Fruit fly (Drosophila melanogaster) whole organism, embryonic: ENCODE data around the gene Pgm1.

Experiments used
- CG11696 ChIP-seq: fragments of 200-800 bp; sonication (Bioruptor generic); IDR thresholded peaks from 2 replicates; pipeline ENCODE4 v1.3.6; 2022; ENCODE audit warnings: missing biosample characterization, missing genetic modification characterization
- CG12391 ChIP-seq: fragments of 200-800 bp; sonication (Bioruptor generic); optimal IDR thresholded peaks from 3 replicates; lab custom pipeline; 2018; ENCODE audit warnings: missing biosample characterization, mild to moderate bottlenecking, missing genetic modification characterization, moderate library complexity
- CG12744 ChIP-seq: fragments of 200-800 bp; sonication (Bioruptor generic); optimal IDR thresholded peaks from 2 replicates; lab custom pipeline; 2016; ENCODE audit warnings: missing biosample characterization, missing genetic modification characterization
- CG12942 ChIP-seq: fragments of 200-800 bp; sonication (Bioruptor generic); optimal IDR thresholded peaks from 3 replicates; lab custom pipeline; 2016; ENCODE audit warnings: missing biosample characterization, missing genetic modification characterization
- CG14710 ChIP-seq: fragments of 200-800 bp; sonication (Bioruptor generic); optimal IDR thresholded peaks from 3 replicates; lab custom pipeline; 2019; ENCODE audit warnings: missing biosample characterization, mild to moderate bottlenecking, missing genetic modification characterization, moderate library complexity
- CG14965 ChIP-seq: fragments of 200-800 bp; sonication (Bioruptor generic); optimal IDR thresholded peaks from 2 replicates; lab custom pipeline; 2016; ENCODE audit warnings: missing biosample characterization, missing genetic modification characterization, borderline replicate concordance
- CG15073 ChIP-seq: fragments of 200-800 bp; sonication (Bioruptor generic); optimal IDR thresholded peaks from 2 replicates; lab custom pipeline; 2016; ENCODE audit warnings: missing biosample characterization, missing genetic modification characterization
- CG1602 ChIP-seq: fragments of 200-800 bp; sonication (Bioruptor generic); optimal IDR thresholded peaks from 3 replicates; lab custom pipeline; 2016; ENCODE audit warnings: missing biosample characterization, missing genetic modification characterization
- CG17361 ChIP-seq: fragments of 200-800 bp; sonication (Bioruptor generic); IDR thresholded peaks from 3 replicates; pipeline ENCODE4 v1.3.6; 2022; ENCODE audit warnings: missing biosample characterization, missing genetic modification characterization
- CG2199 ChIP-seq: fragments of 200-800 bp; sonication (Bioruptor generic); IDR thresholded peaks from 3 replicates; pipeline ENCODE4 v1.3.6; 2022; ENCODE audit warnings: missing biosample characterization, missing genetic modification characterization
- CG32767 ChIP-seq: fragments of 200-800 bp; sonication (Bioruptor generic); IDR thresholded peaks from 2 replicates; pipeline ENCODE4 v1.3.6; 2022; ENCODE audit warnings: missing biosample characterization, missing genetic modification characterization
- CG32772 ChIP-seq: fragments of 200-800 bp; sonication (Bioruptor generic); IDR thresholded peaks from 2 replicates; pipeline ENCODE4 v1.3.6; 2022; ENCODE audit warnings: missing biosample characterization, missing genetic modification characterization
- CG4360 ChIP-seq: fragments of 200-800 bp; sonication (Bioruptor generic); IDR thresholded peaks from 2 replicates; pipeline ENCODE4 v1.3.6; 2022; ENCODE audit warnings: missing biosample characterization, missing genetic modification characterization
- CG6254 ChIP-seq: fragments of 200-800 bp; sonication (Bioruptor generic); optimal IDR thresholded peaks from 3 replicates; lab custom pipeline; 2017; ENCODE audit warnings: mild to moderate bottlenecking, missing biosample characterization, missing genetic modification reagents, missing genetic modification characterization
- CG6272 ChIP-seq: fragments of 200-800 bp; sonication (Bioruptor generic); IDR thresholded peaks from 2 replicates; pipeline ENCODE4 v1.3.6; 2022; ENCODE audit warnings: missing biosample characterization, missing genetic modification characterization
- CG7271 ChIP-seq: fragments of 200-800 bp; sonication (Bioruptor generic); optimal IDR thresholded peaks from 2 replicates; lab custom pipeline; 2018; ENCODE audit warnings: missing biosample characterization, mild to moderate bottlenecking, missing genetic modification characterization, moderate library complexity
- Elba2 ChIP-seq: fragments of 200-800 bp; sonication (Bioruptor generic); optimal IDR thresholded peaks from 3 replicates; lab custom pipeline; 2016; ENCODE audit warnings: missing biosample characterization, missing genetic modification characterization
- Lim3 ChIP-seq: fragments of 200-800 bp; sonication (Bioruptor generic); IDR thresholded peaks from 2 replicates; pipeline ENCODE4 v1.3.6; 2022; ENCODE audit warnings: missing biosample characterization, missing genetic modification characterization
- Lpt ChIP-seq: fragments of >200 bp; optimal IDR thresholded peaks from 2 replicates; lab custom pipeline; 2018; ENCODE audit warnings: missing biosample characterization, missing genetic modification characterization
- Mad ChIP-seq: fragments of 200-800 bp; sonication (Bioruptor generic); optimal IDR thresholded peaks from 2 replicates; lab custom pipeline; 2016; ENCODE audit warnings: missing biosample characterization, missing genetic modification characterization
- NC2β ChIP-seq: fragments of 200-800 bp; sonication (Bioruptor generic); optimal IDR thresholded peaks from 2 replicates; lab custom pipeline; 2016; ENCODE audit warnings: missing biosample characterization, missing genetic modification characterization
- NfI ChIP-seq: fragments of 200-800 bp; sonication (Bioruptor generic); optimal IDR thresholded peaks from 3 replicates; lab custom pipeline; 2018; ENCODE audit warnings: missing biosample characterization, mild to moderate bottlenecking, missing genetic modification characterization, moderate library complexity
- PHDP ChIP-seq: fragments of 200-800 bp; sonication (Bioruptor generic); optimal IDR thresholded peaks from 3 replicates; lab custom pipeline; 2018; ENCODE audit warnings: missing biosample characterization, mild to moderate bottlenecking, missing genetic modification characterization, moderate library complexity
- Poxn ChIP-seq: fragments of 200-800 bp; sonication (Bioruptor generic); IDR thresholded peaks from 2 replicates; pipeline ENCODE4 v1.3.6; 2022; ENCODE audit warnings: missing biosample characterization, missing genetic modification characterization
- Sry-β ChIP-seq: fragments of 200-800 bp; sonication (Bioruptor generic); optimal IDR thresholded peaks from 2 replicates; lab custom pipeline; 2018; ENCODE audit warnings: missing biosample characterization, mild to moderate bottlenecking, missing genetic modification characterization, moderate library complexity
- Tbp ChIP-seq: fragments of >200 bp; optimal IDR thresholded peaks from 2 replicates; lab custom pipeline; 2018; ENCODE audit warnings: missing biosample characterization, missing genetic modification characterization
- Usf ChIP-seq: fragments of 200-800 bp; sonication (Bioruptor generic); optimal IDR thresholded peaks from 2 replicates; lab custom pipeline; 2017; ENCODE audit warnings: missing genotype, missing biosample characterization, missing genetic modification characterization
- bcd ChIP-seq: fragments of 200-800 bp; sonication (Bioruptor generic); optimal IDR thresholded peaks from 2 replicates; lab custom pipeline; 2017; ENCODE audit warnings: missing biosample characterization, mild to moderate bottlenecking, missing genetic modification characterization
- chm ChIP-seq: fragments of 200-800 bp; sonication (Bioruptor generic); IDR thresholded peaks from 2 replicates; pipeline ENCODE4 v1.3.6; 2022; ENCODE audit warnings: missing biosample characterization, missing genetic modification characterization
- crp ChIP-seq, 2 experiments: fragments of 200-800 bp; sonication (Bioruptor generic); optimal IDR thresholded peaks; 2 replicates in 1 of 2; 3 replicates in 1 of 2; lab custom pipeline; 2017; ENCODE audit warnings: missing biosample characterization in 2 of 2, missing genetic modification characterization in 2 of 2, mild to moderate bottlenecking in 1 of 2, moderate library complexity in 1 of 2
- eve ChIP-seq, 2 experiments: fragments of >200 bp; optimal IDR thresholded peaks; 2 replicates each; lab custom pipeline; 2017; ENCODE audit warnings: missing biosample characterization in 2 of 2, missing genetic modification characterization in 2 of 2
- exex ChIP-seq: fragments of 200-800 bp; sonication (Bioruptor generic); optimal IDR thresholded peaks from 4 replicates; lab custom pipeline; 2018; ENCODE audit warnings: missing biosample characterization, mild to moderate bottlenecking, missing genetic modification characterization, moderate library complexity
- fd102C ChIP-seq: fragments of 200-800 bp; sonication (Bioruptor generic); optimal IDR thresholded peaks from 2 replicates; lab custom pipeline; 2018; ENCODE audit warnings: missing biosample characterization, mild to moderate bottlenecking, missing genetic modification characterization, moderate library complexity
- fd96Cb ChIP-seq: fragments of 200-800 bp; sonication (Bioruptor generic); optimal IDR thresholded peaks from 2 replicates; lab custom pipeline; 2018; ENCODE audit warnings: missing biosample characterization, mild to moderate bottlenecking, missing genetic modification characterization, moderate library complexity
- gem ChIP-seq: fragments of 200-800 bp; sonication (Bioruptor generic); optimal IDR thresholded peaks from 2 replicates; lab custom pipeline; 2019; ENCODE audit warnings: missing biosample characterization, mild to moderate bottlenecking, missing genetic modification characterization, moderate library complexity
- hb ChIP-seq: fragments of 200-800 bp; sonication (Bioruptor generic); IDR thresholded peaks from 3 replicates; pipeline ENCODE4 v1.3.6; 2022; ENCODE audit warnings: missing biosample characterization, missing genetic modification characterization; ENCODE audit not compliant: partially characterized antibody
- kah ChIP-seq: fragments of 200-800 bp; sonication (Bioruptor generic); optimal IDR thresholded peaks from 2 replicates; lab custom pipeline; 2018; ENCODE audit warnings: missing biosample characterization, mild to moderate bottlenecking, missing genetic modification characterization
- lov ChIP-seq, 2 experiments: fragments of 200-800 bp in 1 of 2; fragments of >200 bp in 1 of 2; sonication (Bioruptor generic) in 1 of 2; IDR thresholded peaks in 1 of 2; optimal IDR thresholded peaks in 1 of 2; 2 replicates in 1 of 2; 3 replicates in 1 of 2; pipeline versions ENCODE4 v1.3.6 to Lab custom; 2017 to 2022; ENCODE audit warnings: missing biosample characterization in 1 of 2, missing genetic modification characterization in 1 of 2
- org-1 ChIP-seq: fragments of 200-800 bp; sonication (Bioruptor generic); optimal IDR thresholded peaks from 2 replicates; lab custom pipeline; 2017; ENCODE audit warnings: missing biosample characterization, missing genetic modification characterization
- pfk ChIP-seq: fragments of 200-800 bp; sonication (Bioruptor generic); optimal IDR thresholded peaks from 2 replicates; lab custom pipeline; 2018; ENCODE audit warnings: missing biosample characterization, mild to moderate bottlenecking, missing genetic modification characterization, moderate library complexity
- pros ChIP-seq: fragments of 200-800 bp; sonication (Bioruptor generic); optimal IDR thresholded peaks from 3 replicates; lab custom pipeline; 2019; ENCODE audit warnings: missing biosample characterization, mild to moderate bottlenecking, missing genetic modification characterization, moderate library complexity
- repo ChIP-seq: fragments of 200-800 bp; sonication (Bioruptor generic); optimal IDR thresholded peaks from 2 replicates; lab custom pipeline; 2016; ENCODE audit warnings: missing biosample characterization, missing genetic modification characterization
- sc ChIP-seq, 3 experiments: fragments of >200 bp in 2 of 3; fragments of 200-800 bp in 1 of 3; sonication (Bioruptor generic) in 1 of 3; optimal IDR thresholded peaks; 2 replicates in 2 of 3; 3 replicates in 1 of 3; lab custom pipeline; 2017; ENCODE audit warnings: mild to moderate bottlenecking in 1 of 3, missing biosample characterization in 1 of 3, missing genetic modification characterization in 1 of 3, missing genetic modification reagents in 1 of 3
- sens-2 ChIP-seq: fragments of 200-800 bp; sonication (Bioruptor generic); IDR thresholded peaks from 2 replicates; pipeline ENCODE4 v1.3.6; 2022; ENCODE audit warnings: missing biosample characterization, missing genetic modification characterization
- sob ChIP-seq: fragments of 200-800 bp; sonication (Bioruptor generic); IDR thresholded peaks from 2 replicates; pipeline ENCODE4 v1.3.6; 2022; ENCODE audit warnings: missing biosample characterization, missing genetic modification characterization
- stwl ChIP-seq: fragments of 200-800 bp; sonication (Bioruptor generic); optimal IDR thresholded peaks from 3 replicates; lab custom pipeline; 2018; ENCODE audit warnings: missing biosample characterization, mild to moderate bottlenecking, missing genetic modification characterization, moderate library complexity
- tin ChIP-seq: fragments of 200-800 bp; sonication (Bioruptor generic); optimal IDR thresholded peaks from 3 replicates; lab custom pipeline; 2016; ENCODE audit warnings: missing biosample characterization, missing genetic modification characterization
- tll ChIP-seq, 2 experiments: fragments of 200-800 bp in 1 of 2; fragments of >200 bp in 1 of 2; sonication (Bioruptor generic) in 1 of 2; optimal IDR thresholded peaks; 2 replicates each; lab custom pipeline; 2017 to 2019; ENCODE audit warnings: missing biosample characterization in 2 of 2, missing genetic modification characterization in 2 of 2, mild to moderate bottlenecking in 1 of 2, moderate library complexity in 1 of 2
- z ChIP-seq: fragments of 200-800 bp; sonication (Bioruptor generic); IDR thresholded peaks from 3 replicates; pipeline ENCODE4 v1.3.6; 2022; ENCODE audit warnings: missing biosample characterization, missing genetic modification characterization
- zfh2 ChIP-seq: fragments of 200-800 bp; sonication (Bioruptor generic); optimal IDR thresholded peaks from 2 replicates; lab custom pipeline; 2016; ENCODE audit warnings: missing biosample characterization, missing genetic modification characterization

Pgm1 gene

dm6 chr3L:16087323-16087816 is 41.0 kb downstream of the Pgm1 start, which contains the start of gene Tasp1 (continued):
- TF ChIP-seq Mad (GFP tag; lab: Kevin White, UChicago) (peak; percentile 21), CG15073 (GFP tag; lab: Kevin White, UChicago) (no peak), PHDP (peak; percentile 75), CG12744 (GFP tag; lab: Kevin White, UChicago) (no peak), pros (GFP tag; lab: Kevin White, UChicago) (no peak), NC2β (GFP tag; lab: Kevin White, UChicago) (no peak), CG4360 (GFP tag; lab: Robert Waterston, UW) (peak; percentile 47; the same call in 1 of the 2 replicates), CG12391 (tag; lab: Kevin White, UChicago) (peak; percentile 81), CG17361 (GFP tag; lab: Robert Waterston, UW) (no peak; the same call in 1 of the 3 replicates), hb (no peak), fd96Cb (tag; lab: Kevin White, UChicago) (peak; percentile 58), bcd (GFP tag; lab: Kevin White, UChicago) (peak; percentile 54), Lim3 (GFP tag; lab: Robert Waterston, UW) (no peak), CG14710 (tag; lab: Kevin White, UChicago) (peak; percentile 68), stwl (tag; lab: Kevin White, UChicago) (peak; percentile 47), zfh2 (no peak), tll (GFP tag; optimal IDR thresholded peaks at IDR 0.05; lab: Kevin White, UChicago) (no peak), Sry-β (GFP tag; lab: Kevin White, UChicago) (no peak), crp (GFP tag; optimal IDR thresholded peaks at IDR 0.05; lab: Kevin White, UChicago) (no peak), Elba2 (no peak), CG14965 (GFP tag; lab: Kevin White, UChicago) (no peak), CG6254 (GFP tag; lab: Kevin White, UChicago) (peak; percentile 22), chm (GFP tag; lab: Robert Waterston, UW) (no peak), CG2199 (GFP tag; lab: Robert Waterston, UW) (no peak), kah (GFP tag; lab: Kevin White, UChicago) (peak; percentile 40), eve (GFP tag; optimal IDR thresholded peaks at IDR 0.05; lab: Kevin White, UChicago) (no peak), sens-2 (GFP tag; lab: Robert Waterston, UW) (no peak), gem (tag; lab: Kevin White, UChicago) (no peak), org-1 (GFP tag; lab: Kevin White, UChicago) (no peak), sob (GFP tag; lab: Robert Waterston, UW) (peak; percentile 75), fd102C (GFP tag; lab: Kevin White, UChicago) (no peak), Usf (GFP tag; lab: Kevin White, UChicago) (no peak), CG12942 (GFP tag; lab: Kevin White, UChicago) (peak; percentile 12), pfk (GFP tag; lab: Kevin White, UChicago) (no peak), Tbp (GFP tag; lab: Kevin White, UChicago) (no peak), tin (peak; percentile 43), Poxn (GFP tag; lab: Robert Waterston, UW) (no peak), lov (optimal IDR thresholded peaks at IDR 0.05; lab: Kevin White, UChicago) (no peak), lov (GFP tag; IDR thresholded peaks at IDR 0.05; lab: Robert Waterston, UW) (no peak), CG1602 (peak; percentile 55), Lpt (no peak), CG11696 (no peak), NfI (GFP tag; lab: Kevin White, UChicago) (peak; percentile 45), CG6272 (no peak), z (GFP tag; lab: Robert Waterston, UW) (no peak), CG32767 (GFP tag; lab: Robert Waterston, UW) (peak; percentile 52; the same call in 1 of the 2 replicates), CG32772 (GFP tag; lab: Robert Waterston, UW) (peak; percentile 63), exex (tag; lab: Kevin White, UChicago) (no peak), CG7271 (tag; lab: Kevin White, UChicago) (peak; percentile 39), sc (optimal IDR thresholded peaks at IDR 0.05; lab: Kevin White, UChicago) (no peak), sc (GFP tag; optimal IDR thresholded peaks at IDR 0.05; lab: Kevin White, UChicago) (no peak), repo (GFP tag; lab: Kevin White, UChicago) (no peak)
